Worm (Caenorhabditis elegans) whole organism, L3 larva: ENCODE measurements around the gene str-161.

Source experiments
- aly-2 ChIP-seq: fragments of 150-350 bp; optimal IDR thresholded peaks from 2 replicates; lab custom pipeline; 2014; ENCODE audit warnings: missing biosample characterization, missing genetic modification characterization
- ceh-16 ChIP-seq: sonication (generic microtip); optimal IDR thresholded peaks from 2 replicates; lab custom pipeline; 2017; ENCODE audit warnings: missing biosample characterization, missing genetic modification characterization
- ceh-9 ChIP-seq: sonication (generic microtip); optimal IDR thresholded peaks from 2 replicates; lab custom pipeline; 2018; ENCODE audit warnings: missing biosample characterization, missing genetic modification characterization
- egl-27 ChIP-seq: sonication (generic microtip); optimal IDR thresholded peaks from 4 replicates; lab custom pipeline; 2017; ENCODE audit warnings: missing biosample characterization, missing genetic modification reagents, missing genetic modification characterization
- elt-2 ChIP-seq: sonication (generic microtip); optimal IDR thresholded peaks from 2 replicates; lab custom pipeline; 2016; ENCODE audit warnings: missing genetic modification reagents, mild to moderate bottlenecking, missing genetic modification characterization, missing compliant biosample characterization
- elt-3 ChIP-seq, 3 experiments: fragments of 150-350 bp in 1 of 3; sonication (generic microtip) in 2 of 3; optimal IDR thresholded peaks; 2 replicates in 2 of 3; 4 replicates in 1 of 3; lab custom pipeline; 2014 to 2017; ENCODE audit warnings: missing biosample characterization in 3 of 3, missing genetic modification characterization in 3 of 3
- eor-1 ChIP-seq, 2 experiments: fragments of 150-350 bp; optimal IDR thresholded peaks; 2 replicates each; lab custom pipeline; 2014 to 2018; ENCODE audit warnings: missing biosample characterization in 2 of 2, missing genetic modification characterization in 2 of 2
- fos-1 ChIP-seq: fragments of 150-350 bp; optimal IDR thresholded peaks from 2 replicates; lab custom pipeline; 2014; ENCODE audit warnings: missing biosample characterization, missing genetic modification characterization
- jun-1 ChIP-seq: fragments of 150-350 bp; optimal IDR thresholded peaks from 2 replicates; lab custom pipeline; 2014; ENCODE audit warnings: missing biosample characterization, missing genetic modification reagents, missing genetic modification characterization
- lin-39 ChIP-seq: fragments of 150-350 bp; optimal IDR thresholded peaks from 2 replicates; lab custom pipeline; 2018; ENCODE audit warnings: missing biosample characterization, missing genetic modification reagents, missing genetic modification characterization
- mdl-1 ChIP-seq: fragments of 150-350 bp; optimal IDR thresholded peaks from 2 replicates; lab custom pipeline; 2014; ENCODE audit warnings: missing biosample characterization, missing genetic modification characterization
- mml-1 ChIP-seq: fragments of 150-350 bp; sonication (generic microtip); optimal IDR thresholded peaks from 3 replicates; lab custom pipeline; 2014; ENCODE audit warnings: missing biosample characterization, missing genetic modification characterization
- nfya-1 ChIP-seq: sonication (generic microtip); optimal IDR thresholded peaks from 2 replicates; lab custom pipeline; 2017; ENCODE audit warnings: missing genetic modification characterization, mild to moderate bottlenecking, missing compliant biosample characterization, antibody characterized with exemption, moderate library complexity; ENCODE audit not compliant: insufficient read depth
- nhr-11 ChIP-seq: fragments of 150-350 bp; optimal IDR thresholded peaks from 2 replicates; lab custom pipeline; 2014; ENCODE audit warnings: missing biosample characterization, missing genetic modification characterization
- nhr-237 ChIP-seq: fragments of 150-350 bp; optimal IDR thresholded peaks from 2 replicates; lab custom pipeline; 2014; ENCODE audit warnings: missing biosample characterization, missing genetic modification characterization
- nhr-77 ChIP-seq: fragments of 150-350 bp; optimal IDR thresholded peaks from 2 replicates; lab custom pipeline; 2014; ENCODE audit warnings: missing biosample characterization, missing genetic modification characterization
- sea-2 ChIP-seq: fragments of 150-350 bp; sonication (generic microtip); optimal IDR thresholded peaks from 4 replicates; lab custom pipeline; 2014; ENCODE audit warnings: missing biosample characterization, missing genetic modification reagents, missing genetic modification characterization
- snpc-4 ChIP-seq: fragments of 150-350 bp; optimal IDR thresholded peaks from 2 replicates; lab custom pipeline; 2014; ENCODE audit warnings: missing biosample characterization, missing genetic modification characterization
- tbx-2 ChIP-seq: sonication (generic microtip); optimal IDR thresholded peaks from 2 replicates; lab custom pipeline; 2016; ENCODE audit warnings: mild to moderate bottlenecking, missing genetic modification characterization, missing compliant biosample characterization
- unc-39 ChIP-seq: sonication (generic microtip); optimal IDR thresholded peaks from 4 replicates; lab custom pipeline; 2017; ENCODE audit warnings: missing biosample characterization, missing genetic modification characterization
- unc-62 ChIP-seq: fragments of 150-350 bp; sonication (generic microtip); optimal IDR thresholded peaks from 4 replicates; lab custom pipeline; 2014; ENCODE audit warnings: missing biosample characterization, missing genetic modification reagents, missing genetic modification characterization
- ztf-11 ChIP-seq: fragments of 150-350 bp; optimal IDR thresholded peaks from 2 replicates; lab custom pipeline; 2014; ENCODE audit warnings: missing biosample characterization, missing genetic modification characterization

Gene str-161

DNA sequence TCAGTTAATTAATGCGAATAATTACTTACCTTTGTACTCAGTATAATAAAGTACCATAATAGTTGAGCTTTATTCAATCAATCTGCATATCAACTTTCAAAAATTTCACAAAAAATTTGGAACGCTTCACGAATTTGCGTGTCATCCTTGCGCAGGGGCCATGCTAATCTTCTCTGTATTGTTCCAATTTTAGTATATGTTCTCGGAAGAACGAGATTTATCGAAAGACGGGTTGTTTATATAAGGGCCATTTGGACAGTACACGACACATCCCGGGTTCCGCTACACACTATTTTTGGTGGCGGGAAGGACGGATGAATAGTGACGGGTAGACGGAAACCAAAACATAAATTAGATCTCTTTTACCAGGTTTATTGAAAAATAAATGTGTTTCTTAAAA lies 39.3 kb downstream of the str-161 start:
- TF ChIP-seq snpc-4 (no peak), elt-3 (tag; optimal IDR thresholded peaks at IDR 0.05; lab: Kevin White, UChicago) (no peak), sea-2 (GFP tag; lab: Kevin White, UChicago) (no peak), elt-2 (tag; lab: Kevin White, UChicago) (no peak), fos-1 (tag; lab: Kevin White, UChicago) (no peak), nhr-11 (tag; lab: Kevin White, UChicago) (no peak), lin-39 (tag; lab: Kevin White, UChicago) (no peak), aly-2 (tag; lab: Kevin White, UChicago) (no peak), nhr-237 (tag; lab: Kevin White, UChicago) (no peak), mdl-1 (tag; lab: Kevin White, UChicago) (no peak), ceh-9 (tag; lab: Kevin White, UChicago) (no peak), nfya-1 (tag; lab: Kevin White, UChicago) (no peak)

DNA sequence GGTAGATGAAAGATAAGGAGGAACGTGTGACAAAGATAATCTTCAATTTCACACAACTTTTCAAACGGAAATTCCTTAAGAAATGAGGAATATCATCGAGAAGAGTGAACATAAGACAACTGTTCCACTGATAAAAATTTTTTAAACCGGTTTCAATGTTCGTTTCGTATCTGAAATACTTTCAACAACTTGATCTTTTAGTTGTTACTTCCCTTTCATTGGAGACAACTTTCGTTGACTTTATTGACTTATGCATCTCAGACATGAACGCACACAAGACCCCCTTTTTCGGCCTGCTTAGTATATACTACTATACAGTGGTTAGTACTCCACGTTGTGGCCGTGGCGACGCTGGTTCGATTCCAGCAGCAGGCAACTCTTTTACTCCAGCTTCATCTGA lies 42.4 kb downstream of the str-161 start, which contains the start of the genes Y17G9A.4 and str-173:
Y17G9A.4 (minus strand) TSS at position 101 of the 400 bp plus-strand sequence.
str-173 (plus strand) TSS at position 325 of the 400 bp plus-strand sequence.
- TF ChIP-seq ztf-11: no peak
- TF ChIP-seq mml-1 (tag; lab: Kevin White, UChicago): no peak
- no peak for TF ChIP-seq tbx-2 (tag; lab: Kevin White, UChicago)
- no peak for TF ChIP-seq jun-1 (tag; lab: Kevin White, UChicago)
- TF ChIP-seq, all 47 proteins: peak for 0

DNA sequence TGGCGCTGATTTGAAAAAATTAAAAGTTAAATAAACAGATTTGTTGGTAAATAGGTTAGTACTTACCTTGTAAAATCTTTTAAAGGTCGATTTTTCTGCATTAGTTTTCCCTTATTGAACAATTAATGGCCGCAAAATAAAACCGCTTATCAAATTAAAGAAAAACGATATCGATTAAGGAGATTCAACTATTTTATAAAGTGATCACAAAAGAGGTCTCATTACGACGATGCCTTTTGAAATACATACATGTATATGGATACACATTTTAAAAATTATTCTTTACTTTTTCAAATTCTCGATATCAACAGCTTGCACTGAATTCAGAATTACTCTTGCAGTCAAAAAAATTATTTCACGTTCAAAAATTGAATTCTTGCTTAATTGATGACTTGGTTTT lies 45.3 kb downstream of the str-161 start, which contains the start of gene Y17G9A.3:
Y17G9A.3 (minus strand) TSS at position 101 of the 400 bp plus-strand sequence.
- TF ChIP-seq ceh-16 (no peak), unc-62 (GFP tag; lab: Kevin White, UChicago) (no peak), unc-39 (tag; lab: Kevin White, UChicago) (no peak), egl-27 (tag; lab: Kevin White, UChicago) (no peak)

DNA sequence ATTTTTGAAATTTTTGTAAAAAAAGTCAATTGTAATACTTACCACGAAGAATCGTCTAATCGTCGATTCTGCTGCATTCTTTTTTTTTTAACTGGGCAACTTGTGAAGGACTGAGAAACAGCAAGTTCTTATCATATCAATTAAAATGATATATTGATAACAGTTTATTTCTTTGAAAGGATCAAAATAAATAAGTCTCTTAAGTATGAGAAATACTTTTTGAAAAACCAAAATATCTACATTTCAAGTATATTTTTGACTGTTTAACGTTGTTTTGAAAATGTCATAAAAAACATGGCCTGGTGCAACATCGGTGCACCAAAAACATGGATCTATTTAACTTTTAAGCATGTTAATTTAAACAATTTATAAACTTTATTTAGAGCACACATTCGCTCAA lies 47.7 kb downstream of the str-161 start, which contains the start of gene Y17G9A.2:
Y17G9A.2 (minus strand) TSS at position 101 of the 400 bp plus-strand sequence.
- TF ChIP-seq aly-2 (tag; lab: Kevin White, UChicago) (no peak), egl-27 (tag; lab: Kevin White, UChicago) (no peak), eor-1 (tag; optimal IDR thresholded peaks at IDR 0.05; lab: Kevin White, UChicago) (no peak), nhr-77 (tag; lab: Kevin White, UChicago) (no peak)
- TF ChIP-seq, all 47 proteins: peak for 0
